Fruit fly (Drosophila melanogaster): ENCODE results near the gene CG31769.
A peak's percentile ranks its signal among the peaks of the same experiment; 100 is the strongest.

The CG31769 gene

DNA sequence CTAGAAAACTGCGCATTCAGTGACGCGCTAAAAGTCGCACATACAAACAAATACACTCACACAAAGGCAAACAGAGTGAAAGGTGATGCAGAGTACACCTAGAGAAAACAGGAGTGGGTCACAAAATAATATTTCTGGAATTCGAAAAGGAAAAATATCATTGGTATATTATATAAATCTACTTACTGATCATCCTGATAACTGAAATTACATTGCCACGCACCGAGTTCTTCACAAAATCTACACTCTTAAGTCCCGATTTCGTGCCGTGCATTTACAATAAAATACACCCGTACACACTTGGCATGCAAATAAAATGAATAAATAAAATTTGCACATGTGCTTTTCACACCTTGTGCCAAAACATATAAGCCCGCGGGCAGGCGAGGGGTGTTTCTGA is 40.4 kb downstream of the CG31769 start (continued):
- TF ChIP-seq CG4318 (GFP tag; optimal IDR thresholded peaks at IDR 0.05) (peak; percentile 11), achi (GFP tag; optimal IDR thresholded peaks at IDR 0.05) (no peak), CG6854 (GFP tag; optimal IDR thresholded peaks at IDR 0.05) (no peak), spab (GFP tag; optimal IDR thresholded peaks at IDR 0.05) (peak; percentile 35), CG10669 (GFP tag; optimal IDR thresholded peaks at IDR 0.05) (peak; percentile 32), CG11762 (GFP tag; optimal IDR thresholded peaks at IDR 0.05; ENCODE audit: insufficient read depth) (no peak), CG8119 (GFP tag; IDR thresholded peaks at IDR 0.05) (peak; percentile 61; the same call in 2 of the 3 replicates), Ets21C (GFP tag; optimal IDR thresholded peaks at IDR 0.05) (no peak), CG11902 (GFP tag; optimal IDR thresholded peaks at IDR 0.05) (no peak), CG6792 (GFP tag; optimal IDR thresholded peaks at IDR 0.05) (no peak), Hr38 (GFP tag; optimal IDR thresholded peaks at IDR 0.05) (no peak), Sox14 (GFP tag; optimal IDR thresholded peaks at IDR 0.05) (no peak), CG3919 (GFP tag; optimal IDR thresholded peaks at IDR 0.05) (peak; percentile 19), esn (GFP tag; optimal IDR thresholded peaks at IDR 0.05) (no peak), Sox102F (GFP tag; optimal IDR thresholded peaks at IDR 0.05) (no peak), CG3032 (tag; optimal IDR thresholded peaks at IDR 0.05) (no peak), CG8632 (GFP tag; optimal IDR thresholded peaks at IDR 0.05) (peak; percentile 20), lz (GFP tag; optimal IDR thresholded peaks at IDR 0.05) (no peak), salr (GFP tag; optimal IDR thresholded peaks at IDR 0.05) (no peak), CG11294 (GFP tag; IDR thresholded peaks at IDR 0.05) (peak; percentile 51), CG34406 (GFP tag; optimal IDR thresholded peaks at IDR 0.05) (no peak), ss (GFP tag; optimal IDR thresholded peaks at IDR 0.05) (peak in 1 of 2 experiments; percentile 19), eg (GFP tag; IDR thresholded peaks at IDR 0.05) (peak; percentile 67; the same call in 2 of the 3 replicates), CG31627 (GFP tag; optimal IDR thresholded peaks at IDR 0.05) (no peak), CG9139 (GFP tag; optimal IDR thresholded peaks at IDR 0.05) (no peak), CG16779 (tag; optimal IDR thresholded peaks at IDR 0.05) (no peak), Blimp-1 (GFP tag; optimal IDR thresholded peaks at IDR 0.05) (no peak), Gug (GFP tag; IDR thresholded peaks at IDR 0.05) (0 out of 2 replicates have a peak, but pooled peaks have one; percentile 30)
